Worm (Caenorhabditis elegans) whole organism, late embryonic: ENCODE data around the gene C07A9.10.

ENCODE experiments used
- ceh-22 ChIP-seq: sonication (generic microtip); optimal IDR thresholded peaks from 2 replicates; lab custom pipeline; 2017; ENCODE audit warnings: missing biosample characterization, missing genetic modification characterization
- ceh-30 ChIP-seq: fragments of 150-350 bp; optimal IDR thresholded peaks from 2 replicates; lab custom pipeline; 2014; ENCODE audit warnings: missing biosample characterization, missing genetic modification characterization
- ets-4 ChIP-seq: sonication (generic microtip); optimal IDR thresholded peaks from 2 replicates; lab custom pipeline; 2016; ENCODE audit warnings: missing genetic modification characterization, missing compliant biosample characterization
- nhr-232 ChIP-seq: sonication (generic microtip); optimal IDR thresholded peaks from 2 replicates; lab custom pipeline; 2016; ENCODE audit warnings: missing genetic modification characterization, missing compliant biosample characterization

- no peak for TF ChIP-seq ceh-22 (tag; lab: Kevin White, UChicago)
- no peak for TF ChIP-seq ets-4
- no peak for TF ChIP-seq nhr-232 (tag; lab: Kevin White, UChicago)
- no peak for TF ChIP-seq ceh-30
Measured at ce11 chrIII:9638159-9638754, 47.6 kb downstream of the C07A9.10 start.
